Worm (Caenorhabditis elegans) whole organism, L4 larva: ENCODE results near the gene gcy-27.

Source experiments
- D1046.2 ChIP-seq: fragments of 200-800 bp; sonication (Bioruptor generic); IDR thresholded peaks from 2 replicates; pipeline ENCODE4 v1.3.6; 2022; ENCODE audit warnings: missing genetic modification characterization, missing compliant biosample characterization
- F10B5.3 ChIP-seq: sonication (generic microtip); optimal IDR thresholded peaks from 2 replicates; lab custom pipeline; 2016; ENCODE audit warnings: mild to moderate bottlenecking, missing genetic modification characterization, missing compliant biosample characterization
- F44E2.7 ChIP-seq: fragments of 200-800 bp; sonication (Bioruptor generic); IDR thresholded peaks from 2 replicates; pipeline ENCODE4 v2.1.2; 2022; ENCODE audit warnings: missing genetic modification characterization, missing compliant biosample characterization
- T20F7.1 ChIP-seq: fragments of 200-800 bp; sonication (Bioruptor generic); optimal IDR thresholded peaks from 2 replicates; lab custom pipeline; 2018; ENCODE audit warnings: mild to moderate bottlenecking, missing genetic modification characterization, missing compliant biosample characterization
- Y105C5A.15 ChIP-seq: fragments of 200-800 bp; sonication (Bioruptor generic); IDR thresholded peaks from 2 replicates; pipeline ENCODE4 v1.3.6; 2022; ENCODE audit warnings: missing genetic modification characterization, missing compliant biosample characterization
- Y75B8A.6 ChIP-seq: fragments of 200-800 bp; sonication (Bioruptor generic); IDR thresholded peaks from 2 replicates; pipeline ENCODE4 v1.3.6; 2022; ENCODE audit warnings: missing genetic modification reagents, missing genetic modification characterization, missing compliant biosample characterization
- aha-1 ChIP-seq: fragments of 150-350 bp; peaks from one replicate; lab custom pipeline; 2014; ENCODE audit warnings: missing biosample characterization, missing genetic modification characterization
- aly-2 ChIP-seq: sonication (generic microtip); optimal IDR thresholded peaks from 2 replicates; lab custom pipeline; 2018; ENCODE audit warnings: missing biosample characterization, missing genetic modification characterization
- ama-1 ChIP-seq: fragments of 150-350 bp; optimal IDR thresholded peaks from 2 replicates; lab custom pipeline; 2014; ENCODE audit warnings: inconsistent platforms, mixed read lengths
- arid-1 ChIP-seq: fragments of 200-800 bp; sonication (Bioruptor generic); conservative IDR thresholded peaks from 2 replicates; pipeline ENCODE4 v1.3.6; 2022; ENCODE audit warnings: missing genetic modification reagents, missing genetic modification characterization, missing compliant biosample characterization
- ceh-62 ChIP-seq: sonication (generic microtip); optimal IDR thresholded peaks from 2 replicates; lab custom pipeline; 2017; ENCODE audit warnings: missing biosample characterization, missing genetic modification characterization
- ces-1 ChIP-seq: fragments of 150-350 bp; sonication (generic microtip); optimal IDR thresholded peaks from 4 replicates; lab custom pipeline; 2014; ENCODE audit warnings: missing biosample characterization, missing genetic modification reagents, missing genetic modification characterization
- daf-16 ChIP-seq, 3 experiments: sonication (generic microtip); optimal IDR thresholded peaks; 2 replicates each; lab custom pipeline; 2016 to 2017; ENCODE audit warnings: missing genetic modification characterization in 3 of 3, missing genetic modification reagents in 3 of 3, mild to moderate bottlenecking in 2 of 3, missing compliant biosample characterization in 2 of 3, missing biosample characterization in 1 of 3, moderate library complexity in 1 of 3
- dmd-6 ChIP-seq: fragments of 200-800 bp; sonication (Bioruptor generic); IDR thresholded peaks from 2 replicates; pipeline ENCODE4 v1.3.6; 2022; ENCODE audit warnings: missing genetic modification reagents, missing genetic modification characterization, missing compliant biosample characterization
- dmd-8 ChIP-seq: fragments of 200-800 bp; sonication (Bioruptor generic); IDR thresholded peaks from 2 replicates; pipeline ENCODE4 v1.3.6; 2022; ENCODE audit warnings: missing genetic modification characterization, missing compliant biosample characterization
- duxl-1 ChIP-seq: sonication (generic microtip); optimal IDR thresholded peaks from 2 replicates; lab custom pipeline; 2016; ENCODE audit warnings: mild to moderate bottlenecking, missing genetic modification characterization, moderate library complexity, missing compliant biosample characterization; ENCODE audit not compliant: poor library complexity
- dve-1 ChIP-seq: sonication (generic microtip); optimal IDR thresholded peaks from 2 replicates; lab custom pipeline; 2017; ENCODE audit warnings: antibody characterized with exemption, mild to moderate bottlenecking, missing genetic modification characterization, missing compliant biosample characterization; ENCODE audit not compliant: insufficient read depth
- gei-8 ChIP-seq: fragments of 200-800 bp; sonication (Bioruptor generic); optimal IDR thresholded peaks from 2 replicates; lab custom pipeline; 2018; ENCODE audit warnings: mild to moderate bottlenecking, missing genetic modification characterization, missing compliant biosample characterization
- hlh-11 ChIP-seq: fragments of 200-800 bp; sonication (Bioruptor generic); optimal IDR thresholded peaks from 2 replicates; lab custom pipeline; 2018; ENCODE audit warnings: mild to moderate bottlenecking, missing genetic modification characterization, missing compliant biosample characterization
- lin-1 ChIP-seq: fragments of 200-800 bp; sonication (Bioruptor generic); IDR thresholded peaks from 2 replicates; pipeline ENCODE4 v1.3.6; 2022; ENCODE audit warnings: missing genetic modification reagents, missing genetic modification characterization, missing compliant biosample characterization
- lin-15B ChIP-seq: fragments of 150-350 bp; sonication (generic microtip); optimal IDR thresholded peaks from 3 replicates; lab custom pipeline; 2014; ENCODE audit warnings: missing biosample characterization, missing genetic modification characterization
- lin-39 ChIP-seq: fragments of 150-350 bp; optimal IDR thresholded peaks from 2 replicates; lab custom pipeline; 2014; ENCODE audit warnings: missing biosample characterization, missing genetic modification reagents, missing genetic modification characterization
- lsy-2 ChIP-seq, 2 experiments: fragments of 150-350 bp in 1 of 2; sonication (generic microtip) in 1 of 2; optimal IDR thresholded peaks; 2 replicates each; lab custom pipeline; 2014 to 2017; ENCODE audit warnings: missing biosample characterization in 2 of 2, missing genetic modification characterization in 2 of 2
- madf-9 ChIP-seq: fragments of 200-800 bp; sonication (Bioruptor generic); conservative IDR thresholded peaks from 2 replicates; pipeline ENCODE4 v1.3.6; 2022; ENCODE audit warnings: missing genetic modification reagents, missing genetic modification characterization, missing compliant biosample characterization
- mdl-1 ChIP-seq, 2 experiments: fragments of 150-350 bp in 1 of 2; sonication (generic microtip) in 1 of 2; optimal IDR thresholded peaks; 2 replicates each; lab custom pipeline; 2014 to 2017; ENCODE audit warnings: missing biosample characterization in 2 of 2, missing genetic modification characterization in 2 of 2
- mep-1 ChIP-seq: fragments of 150-350 bp; sonication (generic microtip); optimal IDR thresholded peaks from 3 replicates; lab custom pipeline; 2014; ENCODE audit warnings: missing biosample characterization, missing genetic modification characterization
- mxl-2 ChIP-seq: fragments of 200-800 bp; sonication (Bioruptor generic); conservative IDR thresholded peaks from 2 replicates; pipeline ENCODE4 v1.3.6; 2022; ENCODE audit warnings: missing genetic modification reagents, missing genetic modification characterization, missing compliant biosample characterization
- nhr-11 ChIP-seq: fragments of 150-350 bp; optimal IDR thresholded peaks from 2 replicates; lab custom pipeline; 2014; ENCODE audit warnings: missing biosample characterization, missing genetic modification characterization
- nhr-25 ChIP-seq: sonication (generic microtip); optimal IDR thresholded peaks from 2 replicates; lab custom pipeline; 2017; ENCODE audit warnings: missing genetic modification characterization, mild to moderate bottlenecking, missing compliant biosample characterization, antibody characterized with exemption, moderate library complexity, borderline replicate concordance; ENCODE audit not compliant: insufficient read depth
- nhr-28 ChIP-seq: fragments of 150-350 bp; optimal IDR thresholded peaks from 2 replicates; lab custom pipeline; 2014; ENCODE audit warnings: missing biosample characterization, missing genetic modification characterization
- nhr-6 ChIP-seq: fragments of 150-350 bp; optimal IDR thresholded peaks from 2 replicates; lab custom pipeline; 2014; ENCODE audit warnings: missing biosample characterization, missing genetic modification characterization
- nhr-76 ChIP-seq: fragments of 150-350 bp; optimal IDR thresholded peaks from 2 replicates; lab custom pipeline; 2014; ENCODE audit warnings: missing biosample characterization, missing genetic modification characterization
- nhr-77 ChIP-seq: fragments of 150-350 bp; optimal IDR thresholded peaks from 2 replicates; lab custom pipeline; 2014; ENCODE audit warnings: missing biosample characterization, missing genetic modification characterization
- php-3 ChIP-seq: fragments of 200-800 bp; sonication (Bioruptor generic); IDR thresholded peaks from 2 replicates; pipeline ENCODE4 v1.3.6; 2022; ENCODE audit warnings: missing genetic modification reagents, missing genetic modification characterization, missing compliant biosample characterization
- pqm-1 ChIP-seq: sonication (generic microtip); optimal IDR thresholded peaks from 2 replicates; lab custom pipeline; 2017; ENCODE audit warnings: missing biosample characterization, missing genetic modification characterization
- rbr-2 ChIP-seq: sonication (generic microtip); optimal IDR thresholded peaks from 2 replicates; lab custom pipeline; 2016; ENCODE audit warnings: missing genotype, missing genetic modification characterization, missing compliant biosample characterization
- sdz-12 ChIP-seq: fragments of 200-800 bp; sonication (Bioruptor generic); optimal IDR thresholded peaks from 2 replicates; lab custom pipeline; 2018; ENCODE audit warnings: mild to moderate bottlenecking, missing genetic modification characterization, missing compliant biosample characterization
- tra-1 ChIP-seq: fragments of 200-800 bp; sonication (Bioruptor generic); IDR thresholded peaks from 2 replicates; pipeline ENCODE4 v1.3.6; 2022; ENCODE audit warnings: missing genetic modification reagents, missing genetic modification characterization, missing compliant biosample characterization
- unc-62 ChIP-seq, 3 experiments: fragments of 150-350 bp in 1 of 3; sonication (generic microtip); optimal IDR thresholded peaks in 2 of 3; peaks in 1 of 3; 1 replicate in 1 of 3; 2 replicates in 2 of 3; lab custom pipeline; 2014 to 2017; ENCODE audit warnings: missing biosample characterization in 3 of 3, missing genetic modification characterization in 3 of 3, missing genetic modification reagents in 3 of 3, missing genotype in 1 of 3
- vab-7 ChIP-seq: fragments of 200-800 bp; sonication (Bioruptor generic); IDR thresholded peaks from 2 replicates; pipeline ENCODE4 v1.3.6; 2022; ENCODE audit warnings: missing genetic modification reagents, missing genetic modification characterization, missing compliant biosample characterization
- zfp-2 ChIP-seq: sonication (generic microtip); optimal IDR thresholded peaks from 2 replicates; lab custom pipeline; 2016; ENCODE audit warnings: mild to moderate bottlenecking, missing genetic modification characterization, missing compliant biosample characterization
- zfp-3 ChIP-seq: fragments of 200-800 bp; sonication (Bioruptor generic); conservative IDR thresholded peaks from 2 replicates; pipeline ENCODE4 v1.3.6; 2022; ENCODE audit warnings: missing genetic modification reagents, missing genetic modification characterization, missing compliant biosample characterization

Gene gcy-27

ce11 chrIV:17470096-17470602 is 33.7 kb upstream of the gcy-27 start, which contains the start of gene F11E6.4:
Gene F11E6.4, minus strand, starts transcription at chrIV:17470354.
- TF ChIP-seq nhr-11 (tag; lab: Kevin White, UChicago) (no peak), aly-2 (tag; lab: Kevin White, UChicago) (no peak), ama-1 (lab: Kevin White, UChicago) (peak; percentile 51), lin-39 (tag; lab: Kevin White, UChicago) (no peak), Y105C5A.15 (GFP tag; lab: Robert Waterston, UW) (0 out of 2 replicates have a peak, but pooled peaks have one; percentile 52), ces-1 (no peak), lsy-2 (tag; optimal IDR thresholded peaks at IDR 0.05; lab: Kevin White, UChicago) (peak in 1 of 2 experiments; percentile 21), F44E2.7 (no peak), zfp-2 (tag; lab: Kevin White, UChicago) (no peak), madf-9 (GFP tag; lab: Robert Waterston, UW) (peak; percentile 39), duxl-1 (tag; lab: Kevin White, UChicago) (no peak), zfp-3 (GFP tag; lab: Robert Waterston, UW) (peak; percentile 93), dmd-8 (GFP tag; lab: Robert Waterston, UW) (no peak), gei-8 (GFP tag; lab: Kevin White, UChicago) (peak; percentile 27), nhr-25 (tag; lab: Kevin White, UChicago) (peak; percentile 89), unc-62 (GFP tag; optimal IDR thresholded peaks at IDR 0.05 in 1 of 2; lab: Kevin White, UChicago) (peak in 1 of 2 experiments; percentile 4), unc-62 (tag; optimal IDR thresholded peaks at IDR 0.05; lab: Kevin White, UChicago) (no peak), dve-1 (tag; lab: Kevin White, UChicago) (peak; percentile 32), php-3 (no peak), tra-1 (GFP tag; lab: Robert Waterston, UW) (peak; percentile 33; the same call in 1 of the 2 replicates), mep-1 (peak; percentile 57), Y75B8A.6 (GFP tag; lab: Robert Waterston, UW) (0 out of 2 replicates have a peak, but pooled peaks have one; percentile 29), arid-1 (GFP tag; lab: Robert Waterston, UW) (no peak), mdl-1 (tag; optimal IDR thresholded peaks at IDR 0.05; lab: Kevin White, UChicago) (no peak), D1046.2 (no peak), T20F7.1 (GFP tag; lab: Kevin White, UChicago) (peak; percentile 43), aha-1 (tag; lab: Kevin White, UChicago) (peak; percentile 67), rbr-2 (no peak)

ce11 chrIV:17467825-17468224 is 31.4 kb upstream of the gcy-27 start:
- TF ChIP-seq nhr-76 (tag; lab: Kevin White, UChicago), result no peak
- TF ChIP-seq aha-1 (tag; lab: Kevin White, UChicago), result peak; percentile 71

ce11 chrIV:17467325-17467724 is 30.9 kb upstream of the gcy-27 start, which contains the start of gene elo-2:
Gene elo-2, minus strand, starts transcription at chrIV:17467408.
- TF ChIP-seq hlh-11 (peak; percentile 66), php-3 (peak; percentile 65; the same call in 1 of the 2 replicates), zfp-2 (tag; lab: Kevin White, UChicago) (no peak), nhr-6 (tag; lab: Kevin White, UChicago) (no peak), vab-7 (no peak), dmd-6 (GFP tag; lab: Robert Waterston, UW) (peak; percentile 72), lin-1 (GFP tag; lab: Robert Waterston, UW) (no peak), pqm-1 (tag; lab: Kevin White, UChicago) (peak; percentile 24), daf-16 (GFP tag; optimal IDR thresholded peaks at IDR 0.05; lab: Kevin White, UChicago) (no peak), daf-16 (tag; optimal IDR thresholded peaks at IDR 0.05; lab: Kevin White, UChicago) (peak; percentile 53), mxl-2 (GFP tag; lab: Robert Waterston, UW) (no peak), ceh-62 (tag; lab: Kevin White, UChicago) (no peak), lin-15B (tag; lab: Kevin White, UChicago) (no peak), nhr-28 (tag; lab: Kevin White, UChicago) (peak; percentile 62), aha-1 (tag; lab: Kevin White, UChicago) (peak; percentile 91), aly-2 (tag; lab: Kevin White, UChicago) (no peak), T20F7.1 (GFP tag; lab: Kevin White, UChicago) (no peak), sdz-12 (GFP tag; lab: Kevin White, UChicago) (no peak), dve-1 (tag; lab: Kevin White, UChicago) (peak; percentile 65), nhr-77 (peak; percentile 7), F10B5.3 (tag; lab: Kevin White, UChicago) (no peak)
